Worm (Caenorhabditis elegans): ENCODE measurements around the gene mboa-6.
A peak's percentile ranks its signal among the peaks of the same experiment; 100 is the strongest.

mboa-6 gene

DNA sequence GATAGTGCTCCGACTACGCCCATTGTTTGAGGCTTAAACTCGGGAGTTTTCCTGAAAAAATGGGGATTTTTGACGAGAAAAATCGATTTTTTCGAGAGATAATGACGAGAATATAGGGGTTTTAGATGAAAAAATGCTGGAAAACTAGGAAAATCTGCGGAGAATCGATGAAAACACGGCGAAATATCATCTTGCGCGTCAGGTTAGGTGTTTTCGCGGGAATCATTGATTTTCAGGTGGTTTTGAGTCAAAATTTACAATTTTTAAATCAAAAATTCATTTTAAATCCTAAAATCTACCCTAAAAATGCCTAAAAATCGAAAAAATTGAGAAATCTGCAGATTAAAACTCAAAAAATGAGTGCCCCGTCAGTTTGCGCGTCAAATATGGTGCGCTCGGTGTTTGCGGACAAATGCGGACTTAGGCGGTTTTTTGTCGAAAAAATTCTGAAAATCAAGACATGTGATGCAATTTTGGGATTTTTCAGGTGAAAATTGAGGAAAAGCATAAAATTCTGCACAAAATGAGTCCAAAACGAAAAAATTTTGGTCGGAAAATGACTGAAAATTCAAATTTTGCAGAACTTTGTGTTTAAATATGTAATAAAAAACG is at the start of gene mboa-6:
Gene mboa-6 (minus strand): TSS at position 51 of the 612 bp plus-strand sequence.
- TF ChIP-seq elt-3 (tag; optimal IDR thresholded peaks at IDR 0.05) (no peak), unc-55 (GFP tag; optimal IDR thresholded peaks at IDR 0.05) (peak; percentile 37), ztf-1 (GFP tag; conservative IDR thresholded peaks at IDR 0.05) (no peak), mbf-1 (tag; optimal IDR thresholded peaks at IDR 0.05) (no peak), zag-1 (tag; optimal IDR thresholded peaks at IDR 0.05) (no peak), lin-39 (tag; optimal IDR thresholded peaks at IDR 0.05) (no peak)

DNA sequence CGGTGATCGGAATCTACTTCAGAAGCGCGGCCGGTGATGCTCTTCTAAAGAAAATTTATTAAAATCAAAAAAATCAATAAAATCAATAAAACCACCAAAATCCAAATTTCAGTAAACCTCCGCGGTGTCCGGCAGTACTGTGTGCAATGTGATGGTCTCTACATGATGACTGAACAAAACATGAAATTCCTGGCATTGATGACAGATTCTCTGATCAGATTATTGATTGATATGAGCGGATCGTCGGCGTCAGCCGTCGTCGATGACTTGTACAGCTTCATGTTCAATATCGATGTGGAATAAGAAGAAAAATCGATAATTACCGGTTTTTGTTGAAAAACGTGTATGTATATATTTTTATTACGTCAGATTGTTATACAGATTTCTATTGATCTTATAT is 47.1 kb upstream of the mboa-6 start:
- no peak for TF ChIP-seq elt-3 (tag; optimal IDR thresholded peaks at IDR 0.05)
- no peak for TF ChIP-seq ztf-1 (GFP tag; conservative IDR thresholded peaks at IDR 0.05)
- TF ChIP-seq blmp-1 (tag; optimal IDR thresholded peaks at IDR 0.05; ENCODE audit: insufficient read depth) = no peak
- TF ChIP-seq egl-27 (tag; optimal IDR thresholded peaks at IDR 0.05) = no peak
- TF ChIP-seq alr-1 (tag; optimal IDR thresholded peaks at IDR 0.05) = no peak
- no peak for TF ChIP-seq fos-1 (tag; optimal IDR thresholded peaks at IDR 0.05)
- TF ChIP-seq F13H6.1 (tag; optimal IDR thresholded peaks at IDR 0.05) = no peak
- TF ChIP-seq dmd-4 (tag; optimal IDR thresholded peaks at IDR 0.05) = no peak
- TF ChIP-seq mab-5 (tag; optimal IDR thresholded peaks at IDR 0.05) = no peak
- TF ChIP-seq sma-9 (GFP tag; optimal IDR thresholded peaks at IDR 0.05) = no peak
- TF ChIP-seq sma-9 (tag; optimal IDR thresholded peaks at IDR 0.05) = no peak
- no peak for TF ChIP-seq nhr-25 (tag; optimal IDR thresholded peaks at IDR 0.05)
- no peak for TF ChIP-seq ZK546.5 (tag; optimal IDR thresholded peaks at IDR 0.05)
- TF ChIP-seq skn-1 (tag; optimal IDR thresholded peaks at IDR 0.05) = no peak
- TF ChIP-seq unc-62 (GFP tag; optimal IDR thresholded peaks at IDR 0.05) = no peak
- TF ChIP-seq ceh-82 (tag; optimal IDR thresholded peaks at IDR 0.05) = no peak
- no peak for TF ChIP-seq lin-13 (GFP tag; optimal IDR thresholded peaks at IDR 0.05)
- TF ChIP-seq ztf-11 (tag; optimal IDR thresholded peaks at IDR 0.05) = no peak
- no peak for TF ChIP-seq R02D3.7 (tag; optimal IDR thresholded peaks at IDR 0.05)
- TF ChIP-seq nhr-11 (tag; optimal IDR thresholded peaks at IDR 0.05) = no peak

- TF ChIP-seq nhr-11 (tag; optimal IDR thresholded peaks at IDR 0.05) = no peak
- no peak for TF ChIP-seq dmd-4 (tag; optimal IDR thresholded peaks at IDR 0.05)
- no peak for TF ChIP-seq fos-1 (tag; optimal IDR thresholded peaks at IDR 0.05)
- TF ChIP-seq nhr-25 (tag; optimal IDR thresholded peaks at IDR 0.05) = no peak
- TF ChIP-seq elt-3 (tag; optimal IDR thresholded peaks at IDR 0.05) = no peak
- no peak for TF ChIP-seq elt-1 (tag; optimal IDR thresholded peaks at IDR 0.05)
- TF ChIP-seq lin-13 (GFP tag; optimal IDR thresholded peaks at IDR 0.05) = no peak
- no peak for TF ChIP-seq nhr-10 (tag; optimal IDR thresholded peaks at IDR 0.05)
- no peak for TF ChIP-seq sma-9 (GFP tag; optimal IDR thresholded peaks at IDR 0.05)
- TF ChIP-seq sma-9 (tag; optimal IDR thresholded peaks at IDR 0.05) = no peak
- no peak for TF ChIP-seq snpc-4 (tag; optimal IDR thresholded peaks at IDR 0.05)
- TF ChIP-seq blmp-1 (tag; optimal IDR thresholded peaks at IDR 0.05; ENCODE audit: insufficient read depth) = no peak
- TF ChIP-seq nhr-23 (tag; optimal IDR thresholded peaks at IDR 0.05) = no peak
- no peak for TF ChIP-seq nhr-237 (tag; optimal IDR thresholded peaks at IDR 0.05)
- TF ChIP-seq nhr-77 (tag; optimal IDR thresholded peaks at IDR 0.05) = no peak
- TF ChIP-seq nhr-6 (tag; optimal IDR thresholded peaks at IDR 0.05) = no peak
Observed at ce11 chrIII:2008334-2008733, 46.6 kb upstream of the mboa-6 start.

ce11 chrIII:2006937-2007336 is 45.2 kb upstream of the mboa-6 start:
- TF ChIP-seq nhr-12 (tag; optimal IDR thresholded peaks at IDR 0.05) (no peak), alr-1 (tag; optimal IDR thresholded peaks at IDR 0.05) (no peak)

DNA sequence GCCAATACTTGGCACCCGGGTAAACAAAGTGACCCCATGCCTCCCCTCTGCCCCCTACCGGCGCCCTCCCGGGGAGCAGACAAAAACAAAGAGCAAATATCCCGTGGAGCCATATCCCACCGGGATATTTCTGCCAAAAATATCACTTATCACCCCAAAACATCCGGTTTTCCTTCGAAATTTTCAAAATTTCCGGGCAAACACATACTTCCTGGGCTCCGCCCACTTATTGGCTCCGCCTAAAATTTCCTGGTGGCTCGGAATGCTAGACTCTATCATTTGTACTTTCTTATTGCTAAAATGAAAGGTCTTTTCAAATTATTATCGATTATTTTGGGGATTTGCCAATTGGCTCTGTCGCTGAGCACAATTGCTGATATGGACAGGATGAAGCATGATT is 44.0 kb upstream of the mboa-6 start, which contains the start of gene Y39A3B.1:
Gene Y39A3B.1 (plus strand): TSS at position 301 of the 400 bp plus-strand sequence.
- no peak for TF ChIP-seq ztf-1 (GFP tag; conservative IDR thresholded peaks at IDR 0.05)
- TF ChIP-seq nhr-23 (tag; optimal IDR thresholded peaks at IDR 0.05) = no peak
- TF ChIP-seq nhr-25 (tag; optimal IDR thresholded peaks at IDR 0.05) = no peak
- TF ChIP-seq ama-1 (optimal IDR thresholded peaks at IDR 0.05) = no peak
- TF ChIP-seq lin-13 (GFP tag; optimal IDR thresholded peaks at IDR 0.05) = no peak
- no peak for TF ChIP-seq sma-9 (GFP tag; optimal IDR thresholded peaks at IDR 0.05)
- TF ChIP-seq sma-9 (tag; optimal IDR thresholded peaks at IDR 0.05) = no peak
- TF ChIP-seq nhr-129 (tag; optimal IDR thresholded peaks at IDR 0.05) = no peak
- no peak for TF ChIP-seq aly-2 (tag; optimal IDR thresholded peaks at IDR 0.05)
- TF ChIP-seq Y55F3AM.14 (GFP tag; optimal IDR thresholded peaks at IDR 0.05) = no peak
- no peak for TF ChIP-seq skn-1 (tag; optimal IDR thresholded peaks at IDR 0.05)
- TF ChIP-seq snpc-4 (tag; optimal IDR thresholded peaks at IDR 0.05) = no peak
- TF ChIP-seq crh-2 (tag; optimal IDR thresholded peaks at IDR 0.05) = no peak
- no peak for TF ChIP-seq unc-62 (GFP tag; optimal IDR thresholded peaks at IDR 0.05)
- no peak for TF ChIP-seq nhr-77 (tag; optimal IDR thresholded peaks at IDR 0.05)
- no peak for TF ChIP-seq nhr-21 (tag; optimal IDR thresholded peaks at IDR 0.05)
- TF ChIP-seq peb-1 (tag; optimal IDR thresholded peaks at IDR 0.05) = no peak
- no peak for TF ChIP-seq C34F6.9 (tag; optimal IDR thresholded peaks at IDR 0.05)
- TF ChIP-seq nhr-10 (tag; optimal IDR thresholded peaks at IDR 0.05) = no peak
